Fruit fly (Drosophila melanogaster): Measurements from ENCODE around the gene CG10472.

DNA sequence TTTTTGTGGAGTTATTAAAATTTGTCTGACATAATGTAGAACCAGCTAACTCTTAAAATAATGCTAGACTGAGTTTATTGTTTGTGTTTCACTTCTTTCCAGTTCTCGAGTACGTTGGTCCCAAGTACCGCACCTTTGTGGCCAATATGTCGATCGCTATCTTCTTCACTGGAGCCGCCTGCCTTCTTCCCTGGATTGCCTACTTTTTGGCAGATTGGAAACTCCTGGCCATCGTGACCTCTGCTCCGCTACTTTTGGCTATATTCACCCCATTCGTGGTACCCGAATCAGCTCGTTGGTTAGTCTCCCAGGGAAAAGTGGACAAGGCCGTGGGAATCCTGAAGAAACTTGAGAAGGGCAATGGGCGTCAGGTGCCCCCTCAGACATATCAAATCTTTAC is 7.4 kb upstream of the CG10472 start:
- TF ChIP-seq dsf (GFP tag; optimal IDR thresholded peaks at IDR 0.05; ENCODE audit: borderline replicate concordance) (no peak), Myc (optimal IDR thresholded peaks at IDR 0.05) (no peak), Hr78 (GFP tag; optimal IDR thresholded peaks at IDR 0.05) (no peak), usp (GFP tag; optimal IDR thresholded peaks at IDR 0.05) (no peak), Dfd (GFP tag; optimal IDR thresholded peaks at IDR 0.05) (no peak), fru (GFP tag; optimal IDR thresholded peaks at IDR 0.05) (no peak), dl (GFP tag; optimal IDR thresholded peaks at IDR 0.05; ENCODE audit: insufficient read depth in 1 of 2, partially characterized antibody in 2 of 2) (no peak), CrebA (GFP tag; optimal IDR thresholded peaks at IDR 0.05; ENCODE audit: borderline replicate concordance) (no peak), Vsx2 (GFP tag; optimal IDR thresholded peaks at IDR 0.05; ENCODE audit: partially characterized antibody) (no peak)

Data from whole organism, wandering third instar larva.